Worm (Caenorhabditis elegans) whole organism, L2 larva: ENCODE measurements around the gene spat-1.
A peak's percentile ranks its signal among the peaks of the same experiment; 100 is the strongest.

ENCODE experiments used
- C34F6.9 ChIP-seq: fragments of 150-350 bp; optimal IDR thresholded peaks from 2 replicates; lab custom pipeline; 2014; ENCODE audit warnings: missing biosample characterization, missing genetic modification characterization
- F13H6.1 ChIP-seq: sonication (generic microtip); optimal IDR thresholded peaks from 2 replicates; lab custom pipeline; 2016; ENCODE audit warnings: missing genetic modification characterization, missing compliant biosample characterization
- R02D3.7 ChIP-seq: fragments of 150-350 bp; optimal IDR thresholded peaks from 2 replicates; lab custom pipeline; 2014; ENCODE audit warnings: missing biosample characterization, missing genetic modification characterization
- Y55F3AM.14 ChIP-seq: fragments of 200-800 bp; sonication (Bioruptor generic); optimal IDR thresholded peaks from 2 replicates; lab custom pipeline; 2018; ENCODE audit warnings: mild to moderate bottlenecking, missing genetic modification characterization, missing compliant biosample characterization
- ceh-16 ChIP-seq: fragments of 150-350 bp; optimal IDR thresholded peaks from 2 replicates; lab custom pipeline; 2014; ENCODE audit warnings: missing biosample characterization, missing genetic modification characterization
- crh-2 ChIP-seq: sonication (generic microtip); optimal IDR thresholded peaks from 2 replicates; lab custom pipeline; 2017; ENCODE audit warnings: missing biosample characterization, missing genetic modification characterization
- egl-27 ChIP-seq: sonication (generic microtip); optimal IDR thresholded peaks from 3 replicates; lab custom pipeline; 2017; ENCODE audit warnings: missing biosample characterization, missing genetic modification reagents, missing genetic modification characterization
- elt-1 ChIP-seq: fragments of 150-350 bp; optimal IDR thresholded peaks from 2 replicates; lab custom pipeline; 2014; ENCODE audit warnings: missing biosample characterization, missing genetic modification characterization
- fos-1 ChIP-seq: fragments of 150-350 bp; optimal IDR thresholded peaks from 2 replicates; lab custom pipeline; 2014; ENCODE audit warnings: missing biosample characterization, missing genetic modification characterization
- gmeb-1 ChIP-seq: fragments of 150-350 bp; optimal IDR thresholded peaks from 2 replicates; lab custom pipeline; 2014; ENCODE audit warnings: missing biosample characterization, missing genetic modification characterization
- lin-11 ChIP-seq: fragments of 150-350 bp; sonication (generic microtip); optimal IDR thresholded peaks from 2 replicates; lab custom pipeline; 2014; ENCODE audit warnings: missing biosample characterization, missing genetic modification characterization, inconsistent platforms, mixed read lengths
- lin-13 ChIP-seq: fragments of 150-350 bp; optimal IDR thresholded peaks from 2 replicates; lab custom pipeline; 2014; ENCODE audit warnings: missing biosample characterization, missing genetic modification reagents, missing genetic modification characterization
- lin-39 ChIP-seq: fragments of 150-350 bp; optimal IDR thresholded peaks from 2 replicates; lab custom pipeline; 2014; ENCODE audit warnings: missing biosample characterization, missing genetic modification reagents, missing genetic modification characterization
- lsy-2 ChIP-seq, 2 experiments: fragments of 150-350 bp in 1 of 2; sonication (generic microtip) in 1 of 2; optimal IDR thresholded peaks; 2 replicates each; lab custom pipeline; 2014 to 2017; ENCODE audit warnings: missing biosample characterization in 2 of 2, missing genetic modification characterization in 2 of 2
- mbf-1 ChIP-seq: sonication (generic microtip); optimal IDR thresholded peaks from 2 replicates; lab custom pipeline; 2017; ENCODE audit warnings: missing biosample characterization, missing genetic modification characterization
- mdl-1 ChIP-seq, 2 experiments: fragments of 150-350 bp in 1 of 2; sonication (generic microtip) in 1 of 2; optimal IDR thresholded peaks; 2 replicates each; lab custom pipeline; 2017; ENCODE audit warnings: missing biosample characterization in 2 of 2, missing genetic modification characterization in 2 of 2
- nhr-11 ChIP-seq: fragments of 150-350 bp; optimal IDR thresholded peaks from 2 replicates; lab custom pipeline; 2014; ENCODE audit warnings: missing biosample characterization, missing genetic modification characterization
- nhr-129 ChIP-seq: fragments of 150-350 bp; optimal IDR thresholded peaks from 2 replicates; lab custom pipeline; 2014; ENCODE audit warnings: missing biosample characterization, missing genetic modification characterization
- nhr-25 ChIP-seq: fragments of 150-350 bp; sonication (generic microtip); optimal IDR thresholded peaks from 3 replicates; lab custom pipeline; 2014; ENCODE audit warnings: missing biosample characterization, missing genetic modification characterization
- nhr-6 ChIP-seq: fragments of 150-350 bp; optimal IDR thresholded peaks from 2 replicates; lab custom pipeline; 2014; ENCODE audit warnings: missing biosample characterization, missing genetic modification characterization
- skn-1 ChIP-seq: sonication (generic microtip); optimal IDR thresholded peaks from 2 replicates; lab custom pipeline; 2017; ENCODE audit warnings: missing biosample characterization, missing genetic modification characterization
- sma-9 ChIP-seq, 2 experiments: fragments of 150-350 bp in 1 of 2; sonication (generic microtip) in 1 of 2; optimal IDR thresholded peaks; 2 replicates each; lab custom pipeline; 2014 to 2016; ENCODE audit warnings: missing genetic modification characterization in 2 of 2, mild to moderate bottlenecking in 1 of 2, missing biosample characterization in 1 of 2, missing compliant biosample characterization in 1 of 2, missing genetic modification reagents in 1 of 2, moderate library complexity in 1 of 2
- snpc-4 ChIP-seq: fragments of 150-350 bp; optimal IDR thresholded peaks from 2 replicates; lab custom pipeline; 2014; ENCODE audit warnings: missing biosample characterization, missing genetic modification characterization
- unc-62 ChIP-seq: fragments of 150-350 bp; optimal IDR thresholded peaks from 2 replicates; lab custom pipeline; 2014; ENCODE audit warnings: missing biosample characterization, missing genetic modification reagents, missing genetic modification characterization
- zag-1 ChIP-seq: fragments of 150-350 bp; optimal IDR thresholded peaks from 2 replicates; lab custom pipeline; 2014; ENCODE audit warnings: missing biosample characterization, missing genetic modification characterization
- ztf-11 ChIP-seq: sonication (generic microtip); optimal IDR thresholded peaks from 2 replicates; lab custom pipeline; 2017; ENCODE audit warnings: missing biosample characterization, missing genetic modification characterization
- ztf-4 ChIP-seq: fragments of 150-350 bp; optimal IDR thresholded peaks from 2 replicates; lab custom pipeline; 2014; ENCODE audit warnings: missing biosample characterization, missing genetic modification characterization

spat-1 gene

DNA sequence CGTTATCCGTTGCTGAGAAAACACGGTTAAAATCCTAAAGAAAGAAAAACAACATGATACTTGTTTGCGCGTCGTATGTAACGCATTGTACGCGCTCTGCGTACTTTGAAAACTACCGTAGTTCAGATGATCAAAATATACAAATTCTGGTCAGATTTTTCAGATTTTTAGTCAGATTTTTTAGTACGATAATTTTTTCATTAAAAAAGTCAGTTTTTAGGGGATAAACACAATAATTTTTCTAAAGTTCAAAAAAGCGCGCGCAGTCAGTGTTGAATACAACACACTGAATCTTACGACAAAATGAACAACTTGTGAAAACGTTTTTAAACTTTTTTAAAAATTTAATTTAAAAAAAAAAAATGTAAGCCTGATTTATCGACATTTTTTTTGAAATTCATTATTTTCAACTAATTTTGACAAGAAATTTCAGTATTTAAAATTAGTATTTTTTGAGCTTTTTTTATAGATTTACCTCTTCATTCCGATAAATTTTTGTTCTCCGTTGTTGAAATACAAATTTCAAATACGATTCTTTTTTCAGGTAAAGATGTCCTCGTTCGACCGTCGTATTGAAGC is 4.8 kb upstream of the spat-1 start, which contains the start of gene pot-2:
Gene pot-2, plus strand, starts transcription at position 529 of the 579 bp plus-strand sequence.
- no peak for TF ChIP-seq snpc-4 (tag; lab: Kevin White, UChicago)

DNA sequence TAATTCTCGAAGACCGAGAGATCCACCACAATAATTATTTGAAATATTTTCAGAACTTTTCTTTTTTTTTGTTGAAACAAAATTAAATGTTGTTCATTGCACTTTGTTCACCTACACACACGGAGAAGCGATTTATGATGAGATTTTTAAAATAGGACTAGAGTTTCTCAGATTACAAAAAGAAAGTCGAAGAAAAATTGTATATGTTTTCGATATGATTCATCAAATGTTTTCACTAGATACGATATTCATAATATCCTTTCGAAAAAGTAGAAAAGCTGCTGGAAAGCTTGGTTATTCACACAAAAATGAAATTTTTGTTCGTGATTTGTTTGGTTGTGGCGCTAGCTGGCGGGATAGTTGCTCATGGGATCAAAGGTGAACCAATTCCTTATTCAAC is 3.5 kb upstream of the spat-1 start, which contains the start of gene F57C2.4:
Gene F57C2.4, plus strand, starts transcription at position 301 of the 400 bp plus-strand sequence.
- TF ChIP-seq lin-13 (no peak), lin-11 (tag; lab: Kevin White, UChicago) (no peak), elt-1 (tag; lab: Kevin White, UChicago) (no peak), ceh-16 (tag; lab: Kevin White, UChicago) (no peak), snpc-4 (tag; lab: Kevin White, UChicago) (no peak)

DNA sequence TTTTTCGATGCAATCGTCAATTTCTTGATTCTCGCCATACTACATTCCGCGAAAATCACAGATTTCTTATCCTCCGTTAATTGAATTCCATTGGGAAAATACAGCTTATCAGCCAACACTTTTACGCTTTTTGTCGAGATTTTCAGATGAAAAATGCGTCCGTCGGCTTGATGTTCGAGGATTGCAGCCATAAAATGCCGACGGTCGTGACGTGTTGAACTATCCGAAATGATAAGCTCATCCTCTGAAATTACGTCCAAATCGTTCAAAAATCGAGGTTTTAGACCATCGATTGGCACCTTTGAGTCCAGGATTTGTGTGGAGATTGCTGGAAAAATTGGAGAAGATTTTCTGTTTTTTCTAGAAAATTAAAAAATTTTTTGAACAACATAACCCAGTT is 1.4 kb upstream of the spat-1 start:
- TF ChIP-seq lin-39 (no peak), crh-2 (tag; lab: Kevin White, UChicago) (no peak), mdl-1 (tag; optimal IDR thresholded peaks at IDR 0.05; lab: Kevin White, UChicago) (no peak)
- TF ChIP-seq, all 48 proteins: peak for 0

DNA sequence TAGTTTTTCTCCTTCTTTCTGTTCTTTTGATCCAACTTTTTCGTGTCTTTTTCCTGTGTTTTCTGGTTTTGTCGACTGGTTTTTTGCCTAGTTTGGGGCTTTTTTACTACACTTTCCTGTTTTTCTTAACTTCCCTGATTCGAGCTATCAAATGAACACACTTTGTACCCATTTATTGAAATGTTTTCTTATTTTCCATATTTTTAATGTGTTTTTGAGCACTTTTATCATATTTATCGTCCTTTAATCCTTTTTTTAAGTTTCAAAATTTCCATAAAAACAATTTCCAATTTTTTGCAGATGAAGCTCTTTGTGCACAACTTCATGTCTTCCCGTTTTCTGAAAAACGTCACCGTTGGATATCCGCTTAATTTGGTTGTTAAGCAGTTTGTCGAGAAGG is 5.4 kb downstream of the spat-1 start, which contains the start of gene C04H5.1:
Gene C04H5.1, plus strand, starts transcription at position 301 of the 400 bp plus-strand sequence.
- TF ChIP-seq R02D3.7 (tag; lab: Kevin White, UChicago) (no peak), egl-27 (tag; lab: Kevin White, UChicago) (no peak), C34F6.9 (tag; lab: Kevin White, UChicago) (no peak), lsy-2 (tag; optimal IDR thresholded peaks at IDR 0.05; lab: Kevin White, UChicago) (no peak), ztf-4 (no peak), zag-1 (tag; lab: Kevin White, UChicago) (no peak), nhr-11 (tag; lab: Kevin White, UChicago) (no peak), sma-9 (GFP tag; optimal IDR thresholded peaks at IDR 0.05; lab: Kevin White, UChicago) (no peak), sma-9 (tag; optimal IDR thresholded peaks at IDR 0.05; lab: Kevin White, UChicago) (no peak), mbf-1 (tag; lab: Kevin White, UChicago) (no peak), nhr-129 (tag; lab: Kevin White, UChicago) (no peak), gmeb-1 (tag; lab: Kevin White, UChicago) (no peak), elt-1 (tag; lab: Kevin White, UChicago) (no peak), skn-1 (tag; lab: Kevin White, UChicago) (no peak)

DNA sequence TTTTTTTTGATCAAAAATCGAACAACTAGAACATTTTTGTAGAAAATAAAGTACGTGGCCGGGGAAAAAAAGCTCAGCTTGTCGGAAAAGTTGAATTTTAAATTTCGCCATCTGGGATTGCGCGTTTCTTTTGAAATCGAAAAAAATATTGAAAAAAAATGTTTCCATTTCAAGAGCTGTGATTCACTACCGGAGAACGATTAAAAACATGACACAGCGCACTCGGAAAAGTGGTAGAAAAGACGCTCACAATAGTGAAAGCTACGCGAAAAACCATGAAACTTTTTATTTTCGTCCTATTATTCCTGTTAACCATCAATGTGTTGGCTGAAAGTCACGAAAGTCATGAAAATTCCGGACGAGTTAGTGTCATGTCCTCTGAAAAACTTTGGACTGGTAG is 9.2 kb downstream of the spat-1 start, which contains the start of the genes clec-147 and C04H5.7:
Gene clec-147, minus strand, starts transcription at position 101 of the 400 bp plus-strand sequence.
Gene C04H5.7, plus strand, starts transcription at position 219 of the 400 bp plus-strand sequence.
- TF ChIP-seq lin-11 (tag; lab: Kevin White, UChicago) (no peak), lsy-2 (tag; optimal IDR thresholded peaks at IDR 0.05; lab: Kevin White, UChicago) (no peak), elt-1 (tag; lab: Kevin White, UChicago) (no peak), sma-9 (GFP tag; optimal IDR thresholded peaks at IDR 0.05; lab: Kevin White, UChicago) (no peak), sma-9 (tag; optimal IDR thresholded peaks at IDR 0.05; lab: Kevin White, UChicago) (no peak), fos-1 (tag; lab: Kevin White, UChicago) (no peak), egl-27 (tag; lab: Kevin White, UChicago) (no peak), nhr-25 (tag; lab: Kevin White, UChicago) (no peak), nhr-129 (tag; lab: Kevin White, UChicago) (no peak)

DNA sequence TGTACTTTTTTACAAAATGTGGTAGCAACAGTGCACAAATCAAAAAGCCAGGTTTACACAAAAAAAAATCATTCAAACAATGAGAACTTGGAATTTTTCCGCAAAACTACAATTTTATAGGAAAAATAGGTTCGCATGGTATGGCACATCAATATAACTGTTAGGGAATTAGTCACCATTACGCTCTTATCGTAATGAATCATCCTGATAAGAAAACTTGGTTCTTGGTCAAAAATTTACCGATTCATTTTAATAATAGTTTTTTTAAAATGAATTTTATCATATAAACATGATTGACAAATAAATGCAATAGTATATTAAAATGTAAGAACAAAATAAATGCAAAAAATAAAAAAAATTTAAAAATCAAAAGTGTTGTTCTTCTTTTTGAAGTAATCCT is 12.0 kb downstream of the spat-1 start:
- TF ChIP-seq crh-2 (tag; lab: Kevin White, UChicago) (no peak), Y55F3AM.14 (no peak), fos-1 (tag; lab: Kevin White, UChicago) (peak; percentile 84)

DNA sequence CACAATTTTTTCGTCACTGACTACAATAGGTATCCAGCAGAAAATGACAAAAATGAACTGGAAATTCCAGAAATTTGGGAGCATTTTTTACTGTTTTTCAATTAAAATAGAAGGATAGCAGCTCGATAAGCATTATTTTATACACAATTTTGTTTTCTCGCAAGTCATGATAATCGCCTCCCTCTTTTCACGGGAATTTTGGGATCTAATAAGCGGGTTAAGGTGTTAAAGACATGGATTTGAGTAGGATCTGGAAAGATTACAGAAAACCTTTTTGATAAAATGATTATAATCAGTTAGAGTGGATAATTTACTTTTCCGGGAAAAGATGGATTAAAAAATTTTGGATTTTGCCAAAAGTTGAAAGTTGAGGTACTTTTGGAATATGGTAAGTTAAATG is 20.1 kb downstream of the spat-1 start, which contains the start of gene gcy-29:
Gene gcy-29, minus strand, starts transcription at position 101 of the 400 bp plus-strand sequence.
- TF ChIP-seq nhr-6 (tag; lab: Kevin White, UChicago): no peak
- no peak for TF ChIP-seq F13H6.1
- TF ChIP-seq sma-9 (GFP tag; optimal IDR thresholded peaks at IDR 0.05; lab: Kevin White, UChicago): no peak
- TF ChIP-seq sma-9 (tag; optimal IDR thresholded peaks at IDR 0.05; lab: Kevin White, UChicago): no peak
- no peak for TF ChIP-seq unc-62 (GFP tag; lab: Kevin White, UChicago)
- TF ChIP-seq ztf-11: no peak
